Worm (Caenorhabditis elegans) whole organism, early embryonic: ENCODE measurements around the gene fbxa-54.

Experiments used
- B0310.2 ChIP-seq: sonication (generic microtip); optimal IDR thresholded peaks from 2 replicates; lab custom pipeline; 2016; ENCODE audit warnings: mild to moderate bottlenecking, missing genetic modification characterization, missing compliant biosample characterization
- F13C5.2 ChIP-seq: sonication (generic microtip); optimal IDR thresholded peaks from 2 replicates; lab custom pipeline; 2017; ENCODE audit warnings: mild to moderate bottlenecking, missing genetic modification characterization, inconsistent platforms, missing compliant biosample characterization
- ama-1 ChIP-seq: fragments of 150-350 bp; optimal IDR thresholded peaks from 2 replicates; lab custom pipeline; 2014
- ceh-13 ChIP-seq: fragments of 200-800 bp; sonication (Bioruptor generic); optimal IDR thresholded peaks from 2 replicates; lab custom pipeline; 2018; ENCODE audit warnings: mild to moderate bottlenecking, missing genetic modification characterization, missing compliant biosample characterization
- ceh-36 ChIP-seq: sonication (generic microtip); optimal IDR thresholded peaks from 2 replicates; lab custom pipeline; 2016; ENCODE audit warnings: missing genetic modification characterization, inconsistent platforms, missing compliant biosample characterization
- flt-1 ChIP-seq: fragments of 200-800 bp; sonication (Bioruptor generic); IDR thresholded peaks from 2 replicates; pipeline ENCODE4 v1.3.6; 2022; ENCODE audit warnings: missing genetic modification characterization, missing compliant biosample characterization
- scrt-1 ChIP-seq: fragments of 200-800 bp; sonication (Bioruptor generic); IDR thresholded peaks from 2 replicates; pipeline ENCODE4 v1.3.6; 2022; ENCODE audit warnings: missing genetic modification characterization, missing compliant biosample characterization
- sea-1 ChIP-seq: fragments of 200-800 bp; sonication (Bioruptor generic); conservative IDR thresholded peaks from 2 replicates; pipeline ENCODE4 v1.3.6; 2022; ENCODE audit warnings: missing genetic modification characterization, missing compliant biosample characterization
- tbx-37 ChIP-seq: fragments of 200-800 bp; sonication (Bioruptor generic); conservative IDR thresholded peaks from 2 replicates; pipeline ENCODE4 v1.3.6; 2022; ENCODE audit warnings: missing genetic modification reagents, missing genetic modification characterization, missing compliant biosample characterization
- tra-4 ChIP-seq: sonication (generic microtip); optimal IDR thresholded peaks from 2 replicates; lab custom pipeline; 2017; ENCODE audit warnings: missing genetic modification characterization, missing compliant biosample characterization

DNA sequence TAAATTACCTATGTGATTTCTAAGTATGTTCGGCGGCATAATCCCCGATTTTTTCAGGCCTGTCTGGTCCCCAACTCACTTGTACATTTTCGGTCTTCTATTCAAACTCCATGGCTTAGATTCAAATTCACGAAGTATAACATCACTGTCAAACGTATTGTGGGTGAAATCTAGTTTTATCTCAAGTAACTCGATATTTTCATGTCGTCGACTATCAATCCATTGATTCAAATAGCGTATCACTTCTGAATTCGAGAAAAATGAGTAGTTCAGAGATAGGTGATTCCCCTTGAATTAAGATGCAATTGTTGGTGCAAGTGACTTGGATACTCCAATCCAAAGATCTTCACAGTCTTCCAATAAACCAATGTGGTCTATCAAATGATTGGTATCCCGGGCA, 8.5 kb downstream of the fbxa-54 start:
- TF ChIP-seq tra-4: no peak
- TF ChIP-seq flt-1 (GFP tag; lab: Robert Waterston, UW): no peak
- no peak for TF ChIP-seq ceh-36 (tag; lab: Kevin White, UChicago)
- TF ChIP-seq tbx-37 (GFP tag; lab: Robert Waterston, UW): no peak
- TF ChIP-seq ama-1 (lab: Kevin White, UChicago): no peak
- TF ChIP-seq B0310.2 (tag; lab: Kevin White, UChicago): no peak
- TF ChIP-seq F13C5.2 (tag; lab: Kevin White, UChicago): no peak
- TF ChIP-seq scrt-1 (GFP tag; lab: Robert Waterston, UW): no peak
- TF ChIP-seq sea-1 (GFP tag; lab: Robert Waterston, UW): no peak
- no peak for TF ChIP-seq ceh-13 (GFP tag; lab: Kevin White, UChicago)
